Worm (Caenorhabditis elegans) whole organism, mixed stage, embryonic: ENCODE results near the gene F48G7.5.

Experiments used
- M03D4.4 ChIP-seq: sonication (generic microtip); optimal IDR thresholded peaks from 2 replicates; lab custom pipeline; 2017; ENCODE audit warnings: mild to moderate bottlenecking, missing genetic modification characterization, missing compliant biosample characterization
- bed-3 ChIP-seq: fragments of 200-800 bp; sonication (Bioruptor generic); optimal IDR thresholded peaks from 3 replicates; lab custom pipeline; 2018; ENCODE audit warnings: mild to moderate bottlenecking, missing genetic modification characterization, moderate library complexity, missing compliant biosample characterization
- ceh-43 ChIP-seq: fragments of 200-800 bp; sonication (Bioruptor generic); optimal IDR thresholded peaks from 2 replicates; lab custom pipeline; 2018; ENCODE audit warnings: mild to moderate bottlenecking, missing genetic modification characterization, moderate library complexity, missing compliant biosample characterization
- ceh-83 ChIP-seq: fragments of 200-800 bp; sonication (Bioruptor generic); optimal IDR thresholded peaks from 2 replicates; lab custom pipeline; 2018; ENCODE audit warnings: mild to moderate bottlenecking, missing genetic modification characterization, missing compliant biosample characterization
- ces-1 ChIP-seq: fragments of 150-350 bp; optimal IDR thresholded peaks from 2 replicates; lab custom pipeline; 2014; ENCODE audit warnings: missing biosample characterization, missing genetic modification reagents, missing genetic modification characterization
- cnd-1 ChIP-seq: fragments of 200-800 bp; sonication (Bioruptor generic); optimal IDR thresholded peaks from 2 replicates; lab custom pipeline; 2018; ENCODE audit warnings: mild to moderate bottlenecking, missing genetic modification characterization, missing compliant biosample characterization
- drap-1 ChIP-seq: fragments of 200-800 bp; sonication (Bioruptor generic); optimal IDR thresholded peaks from 3 replicates; lab custom pipeline; 2018; ENCODE audit warnings: mild to moderate bottlenecking, missing genetic modification characterization, missing compliant biosample characterization
- elt-3 ChIP-seq: fragments of 150-350 bp; optimal IDR thresholded peaks from 2 replicates; lab custom pipeline; 2014; ENCODE audit warnings: missing biosample characterization, missing genetic modification characterization
- flh-1 ChIP-seq: fragments of 200-800 bp; sonication (Bioruptor generic); optimal IDR thresholded peaks from 2 replicates; lab custom pipeline; 2018; ENCODE audit warnings: mild to moderate bottlenecking, missing genetic modification characterization, moderate library complexity, missing compliant biosample characterization
- ham-2 ChIP-seq: fragments of 200-800 bp; sonication (Bioruptor generic); optimal IDR thresholded peaks from 2 replicates; lab custom pipeline; 2018; ENCODE audit warnings: mild to moderate bottlenecking, missing genetic modification characterization, missing compliant biosample characterization
- hlh-1 ChIP-seq: fragments of 150-350 bp; optimal IDR thresholded peaks from 2 replicates; lab custom pipeline; 2014; ENCODE audit warnings: missing biosample characterization, missing genetic modification reagents, missing genetic modification characterization
- lin-32 ChIP-seq: fragments of 200-800 bp; sonication (Bioruptor generic); optimal IDR thresholded peaks from 2 replicates; lab custom pipeline; 2018; ENCODE audit warnings: mild to moderate bottlenecking, missing genetic modification characterization, missing compliant biosample characterization
- lsy-2 ChIP-seq: fragments of 150-350 bp; optimal IDR thresholded peaks from 2 replicates; lab custom pipeline; 2014; ENCODE audit warnings: missing biosample characterization, missing genetic modification characterization
- mab-5 ChIP-seq: fragments of 150-350 bp; optimal IDR thresholded peaks from 2 replicates; lab custom pipeline; 2014; ENCODE audit warnings: missing biosample characterization, missing genetic modification characterization
- mep-1 ChIP-seq: fragments of 150-350 bp; optimal IDR thresholded peaks from 2 replicates; lab custom pipeline; 2017; ENCODE audit warnings: missing biosample characterization, missing genetic modification reagents, missing genetic modification characterization, inconsistent platforms
- mls-2 ChIP-seq: sonication (generic microtip); optimal IDR thresholded peaks from 2 replicates; lab custom pipeline; 2016; ENCODE audit warnings: mild to moderate bottlenecking, missing genetic modification characterization, moderate library complexity, missing compliant biosample characterization
- nhr-12 ChIP-seq: fragments of 150-350 bp; optimal IDR thresholded peaks from 2 replicates; lab custom pipeline; 2014; ENCODE audit warnings: missing biosample characterization, missing genetic modification characterization
- nhr-2 ChIP-seq: fragments of 150-350 bp; optimal IDR thresholded peaks from 2 replicates; lab custom pipeline; 2014; ENCODE audit warnings: missing biosample characterization, missing genetic modification characterization
- nhr-237 ChIP-seq: fragments of 150-350 bp; optimal IDR thresholded peaks from 2 replicates; lab custom pipeline; 2014; ENCODE audit warnings: missing biosample characterization, missing genetic modification characterization
- nhr-76 ChIP-seq: sonication (generic microtip); optimal IDR thresholded peaks from 2 replicates; lab custom pipeline; 2017; ENCODE audit warnings: missing biosample characterization, missing genetic modification characterization
- pha-4 ChIP-seq: fragments of 150-350 bp; optimal IDR thresholded peaks from 2 replicates; lab custom pipeline; 2018; ENCODE audit warnings: missing biosample characterization, missing genetic modification reagents, missing genetic modification characterization
- sem-2 ChIP-seq: fragments of 200-800 bp; sonication (Bioruptor generic); optimal IDR thresholded peaks from 2 replicates; lab custom pipeline; 2018; ENCODE audit warnings: mild to moderate bottlenecking, missing genetic modification characterization, missing compliant biosample characterization
- snpc-4 ChIP-seq: fragments of 150-350 bp; optimal IDR thresholded peaks from 2 replicates; lab custom pipeline; 2014; ENCODE audit warnings: missing biosample characterization, missing genetic modification characterization
- sptf-1 ChIP-seq: sonication (generic microtip); optimal IDR thresholded peaks from 2 replicates; lab custom pipeline; 2017; ENCODE audit warnings: mild to moderate bottlenecking, missing genetic modification characterization, moderate library complexity, missing compliant biosample characterization
- tbx-8 ChIP-seq: fragments of 200-800 bp; sonication (Bioruptor generic); optimal IDR thresholded peaks from 2 replicates; lab custom pipeline; 2018; ENCODE audit warnings: mild to moderate bottlenecking, missing genetic modification characterization, moderate library complexity, missing compliant biosample characterization
- unc-120 ChIP-seq: sonication (generic microtip); optimal IDR thresholded peaks from 2 replicates; lab custom pipeline; 2017; ENCODE audit warnings: missing genetic modification characterization, missing compliant biosample characterization; ENCODE audit not compliant: poor library complexity, severe bottlenecking
- unc-39 ChIP-seq: fragments of 150-350 bp; optimal IDR thresholded peaks from 2 replicates; lab custom pipeline; 2014; ENCODE audit warnings: missing biosample characterization, missing genetic modification characterization
- unc-62 ChIP-seq: fragments of 150-350 bp; optimal IDR thresholded peaks from 2 replicates; lab custom pipeline; 2014; ENCODE audit warnings: missing biosample characterization, missing genetic modification reagents, missing genetic modification characterization
- zip-8 ChIP-seq: fragments of 150-350 bp; optimal IDR thresholded peaks from 2 replicates; lab custom pipeline; 2014; ENCODE audit warnings: missing biosample characterization, missing genetic modification characterization
- ztf-11 ChIP-seq: fragments of 150-350 bp; optimal IDR thresholded peaks from 2 replicates; lab custom pipeline; 2014; ENCODE audit warnings: missing biosample characterization, missing genetic modification characterization

F48G7.5 gene

DNA sequence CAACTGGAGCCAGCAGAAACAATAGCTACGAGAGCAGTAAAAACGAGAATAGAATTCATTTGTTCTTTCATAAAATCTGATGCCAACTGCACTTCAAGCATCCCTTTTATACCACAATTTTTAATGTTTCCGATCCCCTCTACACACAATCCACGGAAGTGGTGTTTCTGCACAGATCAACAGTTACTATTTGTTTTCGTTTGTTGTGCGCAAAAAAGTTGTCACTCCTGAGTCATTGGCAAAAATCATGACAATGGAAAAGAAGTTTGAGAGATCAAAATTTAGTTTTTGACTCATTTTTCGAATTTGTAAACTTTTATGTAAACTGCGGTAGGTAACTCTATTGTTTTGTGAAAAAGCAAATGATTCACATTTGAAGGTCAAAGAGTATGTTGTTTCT lies 18.6 kb downstream of the F48G7.5 start, which contains the start of gene srlf-37:
Gene srlf-37, minus strand, starts transcription at position 101 of the 400 bp plus-strand sequence.
- TF ChIP-seq nhr-237 (tag; lab: Kevin White, UChicago): no peak
- TF ChIP-seq sem-2 (GFP tag; lab: Kevin White, UChicago): no peak
- no peak for TF ChIP-seq drap-1 (GFP tag; lab: Kevin White, UChicago)
- no peak for TF ChIP-seq ces-1
- TF ChIP-seq hlh-1 (tag; lab: Kevin White, UChicago): no peak
- no peak for TF ChIP-seq elt-3 (tag; lab: Kevin White, UChicago)
- TF ChIP-seq flh-1 (GFP tag; lab: Kevin White, UChicago): no peak

DNA sequence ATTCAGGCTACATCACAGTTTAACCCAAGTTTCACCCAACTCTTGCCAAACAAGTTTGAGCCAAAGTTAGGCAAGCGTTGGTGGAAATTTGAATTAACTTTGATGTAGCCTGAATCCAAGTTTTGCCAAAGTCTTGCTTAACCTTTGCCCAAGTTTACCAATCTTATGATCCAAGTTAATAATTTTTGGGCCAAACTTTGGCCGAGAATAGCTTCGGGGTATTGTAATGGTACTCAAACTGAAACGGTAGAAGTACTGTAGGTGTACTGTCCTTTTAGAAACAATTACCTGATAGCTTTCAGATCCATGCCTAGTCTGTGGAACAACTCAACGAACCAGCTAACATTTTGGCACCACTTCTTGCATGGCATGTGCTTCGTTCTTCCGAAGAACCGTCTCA lies 22.5 kb downstream of the F48G7.5 start, which contains the start of gene nhr-251:
Gene nhr-251, plus strand, starts transcription at position 301 of the 400 bp plus-strand sequence.
- TF ChIP-seq mls-2 (tag; lab: Kevin White, UChicago) (no peak), ztf-11 (tag; lab: Kevin White, UChicago) (no peak), sptf-1 (no peak), lsy-2 (tag; lab: Kevin White, UChicago) (no peak), sem-2 (GFP tag; lab: Kevin White, UChicago) (no peak), unc-62 (GFP tag; lab: Kevin White, UChicago) (no peak), tbx-8 (no peak), zip-8 (tag; lab: Kevin White, UChicago) (no peak), ceh-43 (GFP tag; lab: Kevin White, UChicago) (no peak), nhr-2 (no peak)
- TF ChIP-seq, all 35 proteins: peak for 0

DNA sequence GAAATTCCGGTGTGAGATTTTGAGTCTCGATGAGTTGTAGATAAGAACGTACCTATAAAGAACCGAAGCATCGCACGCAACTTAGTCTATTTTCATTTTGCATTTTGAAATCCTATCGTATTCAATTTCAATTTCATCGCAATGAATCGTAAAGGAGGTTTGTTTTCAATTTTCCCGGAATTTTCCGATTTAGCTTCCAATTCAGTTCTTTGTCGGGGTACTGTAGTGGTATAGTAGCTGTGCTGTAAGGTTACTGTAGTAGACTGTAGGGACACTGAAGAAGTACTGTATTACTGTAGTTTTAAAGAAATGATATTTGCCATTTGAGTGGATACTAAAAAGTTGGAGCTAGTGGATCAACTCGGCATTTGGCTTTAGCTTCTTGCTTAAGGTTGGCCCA lies 23.0 kb downstream of the F48G7.5 start:
- TF ChIP-seq zip-8 (tag; lab: Kevin White, UChicago) (no peak), lin-32 (GFP tag; lab: Kevin White, UChicago) (no peak), nhr-12 (tag; lab: Kevin White, UChicago) (no peak), unc-62 (GFP tag; lab: Kevin White, UChicago) (no peak), pha-4 (tag; lab: Kevin White, UChicago) (no peak), ceh-83 (GFP tag; lab: Kevin White, UChicago) (no peak), unc-39 (tag; lab: Kevin White, UChicago) (no peak), bed-3 (GFP tag; lab: Kevin White, UChicago) (no peak), unc-120 (tag; lab: Kevin White, UChicago) (no peak), flh-1 (GFP tag; lab: Kevin White, UChicago) (no peak)
- TF ChIP-seq, all 35 proteins: peak for 0

DNA sequence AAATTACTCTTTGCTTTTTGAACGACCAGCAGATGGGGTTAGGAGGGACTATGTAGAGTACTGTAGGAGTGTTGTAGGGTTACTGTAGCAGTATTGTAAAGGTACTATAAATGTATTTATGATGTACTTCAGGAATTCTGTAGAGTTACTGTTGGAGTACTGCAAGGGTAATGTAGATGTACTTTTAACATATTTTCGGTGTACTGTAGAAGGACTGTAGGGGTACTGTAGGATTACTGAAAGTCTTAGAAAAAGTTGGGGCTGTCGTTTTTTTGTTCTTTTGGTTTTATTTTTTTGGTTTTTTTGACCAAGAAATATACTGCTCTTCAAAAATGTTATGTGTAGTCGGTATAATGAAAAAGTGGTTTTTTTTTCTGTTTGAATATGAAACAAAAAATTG lies 24.1 kb downstream of the F48G7.5 start:
- TF ChIP-seq mep-1 (tag; lab: Kevin White, UChicago) (no peak), elt-3 (tag; lab: Kevin White, UChicago) (no peak), hlh-1 (tag; lab: Kevin White, UChicago) (no peak), M03D4.4 (tag; lab: Kevin White, UChicago) (no peak), pha-4 (tag; lab: Kevin White, UChicago) (no peak), nhr-76 (tag; lab: Kevin White, UChicago) (no peak), ceh-83 (GFP tag; lab: Kevin White, UChicago) (no peak), nhr-12 (tag; lab: Kevin White, UChicago) (no peak), tbx-8 (no peak), lsy-2 (tag; lab: Kevin White, UChicago) (no peak), snpc-4 (no peak), cnd-1 (no peak), unc-120 (tag; lab: Kevin White, UChicago) (no peak), unc-39 (tag; lab: Kevin White, UChicago) (no peak), unc-62 (GFP tag; lab: Kevin White, UChicago) (no peak), ham-2 (GFP tag; lab: Kevin White, UChicago) (no peak), ces-1 (no peak), mab-5 (no peak)

DNA sequence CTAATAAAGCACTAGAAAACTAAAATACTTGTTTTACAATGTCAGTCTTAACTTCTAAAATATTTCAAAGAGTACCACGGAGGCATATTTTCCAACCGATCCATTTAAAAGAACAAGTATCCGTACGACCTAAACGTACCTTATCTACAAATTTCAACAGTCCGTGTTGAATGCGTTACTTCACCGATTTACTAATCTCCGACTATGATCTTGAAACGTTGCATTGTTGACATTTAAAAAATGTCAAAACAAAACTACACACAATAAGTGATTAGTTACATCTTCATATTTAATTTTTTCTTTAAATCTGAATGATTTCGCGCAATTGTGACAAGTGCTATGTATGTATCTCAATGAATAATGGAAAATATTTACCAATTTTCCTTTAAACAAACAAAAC lies 24.9 kb downstream of the F48G7.5 start:
- TF ChIP-seq bed-3 (GFP tag; lab: Kevin White, UChicago): no peak
- no peak for TF ChIP-seq unc-62 (GFP tag; lab: Kevin White, UChicago)
- TF ChIP-seq nhr-12 (tag; lab: Kevin White, UChicago): no peak
- no peak for TF ChIP-seq M03D4.4 (tag; lab: Kevin White, UChicago)
- TF ChIP-seq ham-2 (GFP tag; lab: Kevin White, UChicago): no peak
- no peak for TF ChIP-seq tbx-8
